Fruit fly (Drosophila melanogaster) whole organism: ENCODE data around the gene CG17272.

Source experiments
- EcR ChIP-seq, 2 experiments: fragments of >200 bp; optimal IDR thresholded peaks; 2 replicates each; lab custom pipeline; 2017; ENCODE audit warnings: missing biosample characterization in 2 of 2, missing genetic modification characterization in 2 of 2, missing genetic modification reagents in 2 of 2
- psq ChIP-seq: fragments of >200 bp; optimal IDR thresholded peaks from 2 replicates; lab custom pipeline; 2017
- usp ChIP-seq: fragments of >200 bp; optimal IDR thresholded peaks from 2 replicates; lab custom pipeline; 2017; ENCODE audit warnings: missing biosample characterization, missing genetic modification characterization, mixed read lengths

DNA sequence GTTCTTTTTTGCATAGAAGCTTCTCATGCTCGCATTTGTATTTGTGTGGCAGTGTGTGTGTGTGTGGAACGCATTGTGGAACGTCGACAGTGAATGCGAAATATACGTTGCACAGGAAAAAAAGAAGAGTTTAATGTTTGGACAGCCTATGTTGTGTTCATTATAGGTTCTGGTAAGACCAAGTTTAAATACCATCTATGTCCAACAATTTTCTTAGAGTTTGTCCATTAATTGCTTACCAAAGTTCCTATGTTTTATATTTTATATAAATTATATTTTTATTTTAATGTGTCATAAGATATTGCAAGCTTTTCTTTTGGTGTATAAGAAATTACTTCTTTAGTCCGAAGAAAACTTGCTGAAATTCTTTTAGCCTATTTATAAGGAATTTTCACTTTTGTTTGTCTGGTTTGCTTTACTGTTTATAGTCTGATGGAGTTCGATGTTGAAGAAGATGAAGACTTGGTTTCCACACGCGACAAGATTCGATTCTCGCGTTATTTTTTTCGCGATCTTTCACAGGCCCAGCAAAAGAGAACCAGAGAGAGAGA is 41.9 kb downstream of the CG17272 start:
- TF ChIP-seq psq: no peak
- no peak for TF ChIP-seq usp (GFP tag; lab: Kevin White, UChicago)
- no peak for TF ChIP-seq EcR (GFP tag; optimal IDR thresholded peaks at IDR 0.05; lab: Kevin White, UChicago)
